Fruit fly (Drosophila melanogaster): Measurements from ENCODE around the gene Coq4.

Gene Coq4

DNA sequence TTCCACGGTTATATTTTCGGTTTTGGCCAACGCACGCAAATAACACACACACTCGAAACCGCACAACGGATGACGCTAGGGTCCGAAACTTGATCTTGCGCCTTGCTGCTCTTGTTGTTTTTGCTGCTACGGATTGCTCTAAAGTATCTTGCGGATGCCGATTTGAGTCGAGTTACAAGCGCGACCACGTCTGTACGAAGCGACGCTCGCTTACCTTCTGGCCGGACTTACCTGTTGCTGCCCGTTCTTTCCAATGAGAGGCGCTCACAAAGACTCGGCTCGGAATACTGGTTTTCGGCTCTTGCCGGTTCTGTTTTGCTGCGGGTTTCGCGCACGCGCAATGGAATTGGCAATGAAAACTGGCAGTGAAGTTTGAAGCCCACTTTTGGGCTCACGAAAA lies 54.1 kb downstream of the Coq4 start, which contains the start of gene Cad74A (continued):
- peak; percentile 15 for TF ChIP-seq CG10543 (GFP tag; optimal IDR thresholded peaks at IDR 0.05)
- 0 out of 2 replicates have a peak, but pooled peaks have one; percentile 19 for TF ChIP-seq Rfx (GFP tag; IDR thresholded peaks at IDR 0.05)
- TF ChIP-seq CG3163 (GFP tag; optimal IDR thresholded peaks at IDR 0.05), result no peak
- peak; percentile 12; the same call in 1 of the 3 replicates for TF ChIP-seq Aef1 (GFP tag; IDR thresholded peaks at IDR 0.05)
- TF ChIP-seq CG4424 (GFP tag; optimal IDR thresholded peaks at IDR 0.05), result no peak
- no peak for TF ChIP-seq D19A (tag; optimal IDR thresholded peaks at IDR 0.05)
- TF ChIP-seq gem (tag; optimal IDR thresholded peaks at IDR 0.05), result no peak
- peak; percentile 9 for TF ChIP-seq oc (tag; optimal IDR thresholded peaks at IDR 0.05)
- TF ChIP-seq seq (GFP tag; IDR thresholded peaks at IDR 0.05), result no peak
- TF ChIP-seq Dll (GFP tag; IDR thresholded peaks at IDR 0.05; ENCODE audit: partially characterized antibody), result no peak
- TF ChIP-seq hth (optimal IDR thresholded peaks at IDR 0.05), result no peak
- no peak for TF ChIP-seq trh (GFP tag; optimal IDR thresholded peaks at IDR 0.05)
- TF ChIP-seq CG2120 (GFP tag; optimal IDR thresholded peaks at IDR 0.05), result no peak
- TF ChIP-seq CG14441 (GFP tag; IDR thresholded peaks at IDR 0.05), result 0 out of 2 replicates have a peak, but pooled peaks have one; percentile 27
- 0 out of 2 replicates have a peak, but pooled peaks have one; percentile 15 for TF ChIP-seq unc-4 (GFP tag; IDR thresholded peaks at IDR 0.05; ENCODE audit: partially characterized antibody)
- TF ChIP-seq mam (GFP tag; optimal IDR thresholded peaks at IDR 0.05), result no peak
- peak; percentile 2 for TF ChIP-seq CG8924 (tag; optimal IDR thresholded peaks at IDR 0.05)
- no peak for TF ChIP-seq hkb (optimal IDR thresholded peaks at IDR 0.05)
- TF ChIP-seq hkb (GFP tag; IDR thresholded peaks at IDR 0.05), result 0 out of 2 replicates have a peak, but pooled peaks have one; percentile 10
- peak; percentile 63 for TF ChIP-seq kni (GFP tag; optimal IDR thresholded peaks at IDR 0.05)
- peak; percentile 70; the same call in 1 of the 3 replicates for TF ChIP-seq CG34422 (GFP tag; IDR thresholded peaks at IDR 0.05)
- TF ChIP-seq Oli (tag; optimal IDR thresholded peaks at IDR 0.05), result no peak
- no peak for TF ChIP-seq crc (GFP tag; optimal IDR thresholded peaks at IDR 0.05)
- TF ChIP-seq sc (optimal IDR thresholded peaks at IDR 0.05), result no peak
- TF ChIP-seq sc (GFP tag; optimal IDR thresholded peaks at IDR 0.05), result no peak
- TF ChIP-seq D (optimal IDR thresholded peaks at IDR 0.05), result peak; percentile 44
- TF ChIP-seq D (GFP tag; optimal IDR thresholded peaks at IDR 0.05), result no peak
- no peak for TF ChIP-seq Spps (tag; optimal IDR thresholded peaks at IDR 0.05)
- no peak for TF ChIP-seq trem (tag; optimal IDR thresholded peaks at IDR 0.05)
- TF ChIP-seq gt (GFP tag; IDR thresholded peaks at IDR 0.05), result no peak
- no peak for TF ChIP-seq Hmr (GFP tag; optimal IDR thresholded peaks at IDR 0.05)
- peak; percentile 37 for TF ChIP-seq gcm (GFP tag; optimal IDR thresholded peaks at IDR 0.05)
- peak; percentile 22; the same call in 1 of the 3 replicates for TF ChIP-seq otp (GFP tag; IDR thresholded peaks at IDR 0.05)
- peak; percentile 60; the same call in 2 of the 3 replicates for TF ChIP-seq so (GFP tag; IDR thresholded peaks at IDR 0.05)
- no peak for TF ChIP-seq Lhr (GFP tag; optimal IDR thresholded peaks at IDR 0.05)
- TF ChIP-seq Max (GFP tag; optimal IDR thresholded peaks at IDR 0.05), result no peak
- peak; percentile 76 for TF ChIP-seq rib (GFP tag; IDR thresholded peaks at IDR 0.05)
- TF ChIP-seq slp2 (GFP tag; optimal IDR thresholded peaks at IDR 0.05), result no peak
- TF ChIP-seq chinmo (GFP tag; IDR thresholded peaks at IDR 0.05; ENCODE audit: partially characterized antibody), result peak; percentile 97
- peak; percentile 57 for TF ChIP-seq CG12769 (tag; optimal IDR thresholded peaks at IDR 0.05)
- TF ChIP-seq tna (GFP tag; IDR thresholded peaks at IDR 0.05; ENCODE audit: partially characterized antibody), result 0 out of 2 replicates have a peak, but pooled peaks have one; percentile 47
- no peak for TF ChIP-seq CG14860 (GFP tag; IDR thresholded peaks at IDR 0.05; ENCODE audit: partially characterized antibody)
- TF ChIP-seq CG15073 (GFP tag; optimal IDR thresholded peaks at IDR 0.05), result peak; percentile 22
- TF ChIP-seq Stat92E (GFP tag; optimal IDR thresholded peaks at IDR 0.05), result no peak
- peak; percentile 15 for TF ChIP-seq cg (GFP tag; optimal IDR thresholded peaks at IDR 0.05)
- peak in 1 of 2 experiments; percentile 5 for TF ChIP-seq Eip74EF (GFP tag; optimal IDR thresholded peaks at IDR 0.05)
- no peak for TF ChIP-seq CG12942 (GFP tag; optimal IDR thresholded peaks at IDR 0.05)
- TF ChIP-seq CG18599 (GFP tag; optimal IDR thresholded peaks at IDR 0.05), result no peak
- TF ChIP-seq CG12236 (GFP tag; optimal IDR thresholded peaks at IDR 0.05), result no peak
- 0 out of 3 replicates have a peak, but pooled peaks have one; percentile 44 for TF ChIP-seq CG6175 (GFP tag; IDR thresholded peaks at IDR 0.05)
